Worm (Caenorhabditis elegans): Measurements from ENCODE around the gene his-61.

his-61 gene

ce11 chrIV:7486201-7486947 is at the start of gene his-61, which contains the start of gene his-62:
Gene his-61 (minus strand): TSS chrIV:7486217.
Gene his-62 (plus strand): TSS chrIV:7486545.
- no peak for TF ChIP-seq zfh-2 (GFP tag; conservative IDR thresholded peaks at IDR 0.05)
- 0 out of 2 replicates have a peak, but pooled peaks have one; percentile 70 for TF ChIP-seq Y95B8A.8 (GFP tag; IDR thresholded peaks at IDR 0.05)
- no peak for TF ChIP-seq F57C9.4 (tag; optimal IDR thresholded peaks at IDR 0.05)
- TF ChIP-seq hlh-12 (tag; optimal IDR thresholded peaks at IDR 0.05): no peak
- no peak for TF ChIP-seq ets-4 (GFP tag; optimal IDR thresholded peaks at IDR 0.05)
- TF ChIP-seq rcor-1 (GFP tag; IDR thresholded peaks at IDR 0.05): peak; percentile 9; the same call in 1 of the 2 replicates
- TF ChIP-seq bed-1 (GFP tag; IDR thresholded peaks at IDR 0.05): no peak
- no peak for TF ChIP-seq K11D2.4 (GFP tag; IDR thresholded peaks at IDR 0.05)
- peak; percentile 46; the same call in 1 of the 2 replicates for TF ChIP-seq B0336.3 (GFP tag; IDR thresholded peaks at IDR 0.05)
- no peak for TF ChIP-seq bed-2 (GFP tag; IDR thresholded peaks at IDR 0.05)
- no peak for TF ChIP-seq gei-17 (GFP tag; optimal IDR thresholded peaks at IDR 0.05)
- no peak for TF ChIP-seq dpff-1 (tag; optimal IDR thresholded peaks at IDR 0.05)
- TF ChIP-seq snpc-3.4 (tag; optimal IDR thresholded peaks at IDR 0.05): no peak
- TF ChIP-seq hlh-26 (GFP tag; conservative IDR thresholded peaks at IDR 0.05): no peak
- TF ChIP-seq lin-35 (GFP tag; optimal IDR thresholded peaks at IDR 0.05): no peak
- TF ChIP-seq ZK185.1 (tag; optimal IDR thresholded peaks at IDR 0.05; ENCODE audit: poor library complexity, severe bottlenecking): peak; percentile 39
- TF ChIP-seq lin-26 (GFP tag; IDR thresholded peaks at IDR 0.05): peak; percentile 92
- TF ChIP-seq tbx-9 (tag; optimal IDR thresholded peaks at IDR 0.05; ENCODE audit: borderline replicate concordance): no peak
- TF ChIP-seq F10E7.11 (tag; optimal IDR thresholded peaks at IDR 0.05): no peak
- TF ChIP-seq lsy-27 (tag; optimal IDR thresholded peaks at IDR 0.05; ENCODE audit: borderline replicate concordance, insufficient read depth): no peak
- TF ChIP-seq ceh-91 (GFP tag; IDR thresholded peaks at IDR 0.05): peak; percentile 22
- TF ChIP-seq egrh-3 (GFP tag; IDR thresholded peaks at IDR 0.05): no peak
- TF ChIP-seq akir-1 (GFP tag; optimal IDR thresholded peaks at IDR 0.05): no peak
- no peak for TF ChIP-seq B0261.1 (tag; optimal IDR thresholded peaks at IDR 0.05)
- TF ChIP-seq fkh-3 (tag; optimal IDR thresholded peaks at IDR 0.05): no peak
- no peak for TF ChIP-seq ceh-40 (GFP tag; IDR thresholded peaks at IDR 0.05)
- TF ChIP-seq egl-44 (GFP tag; IDR thresholded peaks at IDR 0.05): 0 out of 2 replicates have a peak, but pooled peaks have one; percentile 58
- TF ChIP-seq F22D6.2 (tag; optimal IDR thresholded peaks at IDR 0.05): no peak
- no peak for TF ChIP-seq lin-40 (tag; optimal IDR thresholded peaks at IDR 0.05)
- no peak for TF ChIP-seq mel-28 (tag; optimal IDR thresholded peaks at IDR 0.05; ENCODE audit: borderline replicate concordance)
- TF ChIP-seq ztf-22 (GFP tag; optimal IDR thresholded peaks at IDR 0.05): no peak
- no peak for TF ChIP-seq T07F8.4 (tag; optimal IDR thresholded peaks at IDR 0.05)
- no peak for TF ChIP-seq Y56A3A.18 (GFP tag; IDR thresholded peaks at IDR 0.05)
- no peak for TF ChIP-seq F57A8.1 (GFP tag; optimal IDR thresholded peaks at IDR 0.05)
- TF ChIP-seq hsf-1 (GFP tag; IDR thresholded peaks at IDR 0.05): peak; percentile 15; the same call in 1 of the 2 replicates
- peak; percentile 20 for TF ChIP-seq hrde-1 (tag; optimal IDR thresholded peaks at IDR 0.05; ENCODE audit: borderline replicate concordance)
- peak; percentile 62; the same call in 1 of the 2 replicates for TF ChIP-seq aptf-3 (GFP tag; IDR thresholded peaks at IDR 0.05)
- no peak for TF ChIP-seq ztf-3 (GFP tag; optimal IDR thresholded peaks at IDR 0.05)
- TF ChIP-seq F33H1.4 (GFP tag; IDR thresholded peaks at IDR 0.05): peak; percentile 10; the same call in 1 of the 2 replicates
- peak; percentile 51 for TF ChIP-seq mcd-1 (GFP tag; IDR thresholded peaks at IDR 0.05)
- no peak for TF ChIP-seq F23B12.7 (tag; optimal IDR thresholded peaks at IDR 0.05; ENCODE audit: insufficient read depth)
- TF ChIP-seq F55B11.4 (tag; optimal IDR thresholded peaks at IDR 0.05; ENCODE audit: borderline replicate concordance, insufficient read depth): no peak
- TF ChIP-seq repo-1 (tag; optimal IDR thresholded peaks at IDR 0.05): no peak
- TF ChIP-seq athp-1 (tag; optimal IDR thresholded peaks at IDR 0.05): no peak
- TF ChIP-seq ceh-58 (GFP tag; IDR thresholded peaks at IDR 0.05): no peak
- TF ChIP-seq Y79H2A.3 (GFP tag; conservative IDR thresholded peaks at IDR 0.05): peak; percentile 10; the same call in 1 of the 2 replicates

All from whole organism, young adult.